Worm (Caenorhabditis elegans) whole organism, L1 larva: ENCODE results near the gene C01G12.7.

ENCODE experiments used
- dpl-1 ChIP-seq, 3 experiments: fragments of 150-350 bp in 2 of 3; sonication (generic microtip) in 1 of 3; optimal IDR thresholded peaks; 2 replicates each; lab custom pipeline; 2014 to 2017; ENCODE audit warnings: missing biosample characterization in 3 of 3, missing genetic modification characterization in 3 of 3, missing genetic modification reagents in 3 of 3
- dsc-1 ChIP-seq: sonication (generic microtip); optimal IDR thresholded peaks from 2 replicates; lab custom pipeline; 2016; ENCODE audit warnings: mild to moderate bottlenecking, missing genetic modification characterization, missing compliant biosample characterization
- egl-13 ChIP-seq: sonication (generic microtip); optimal IDR thresholded peaks from 2 replicates; lab custom pipeline; 2016; ENCODE audit warnings: missing genotype, missing genetic modification reagents, missing genetic modification characterization, missing compliant biosample characterization
- elt-2 ChIP-seq: sonication (generic microtip); optimal IDR thresholded peaks from 2 replicates; lab custom pipeline; 2016; ENCODE audit warnings: missing genetic modification characterization, mild to moderate bottlenecking, inconsistent platforms, missing compliant biosample characterization, missing genetic modification reagents
- irx-1 ChIP-seq: sonication (generic microtip); optimal IDR thresholded peaks from 2 replicates; lab custom pipeline; 2016; ENCODE audit warnings: missing genetic modification characterization, missing compliant biosample characterization
- lsy-2 ChIP-seq, 2 experiments: fragments of 150-350 bp; optimal IDR thresholded peaks; 2 replicates each; lab custom pipeline; 2014; ENCODE audit warnings: missing biosample characterization in 2 of 2, missing genetic modification characterization in 2 of 2

C01G12.7 gene

ce11 chrII:14550613-14551012, 41.1 kb downstream of the C01G12.7 start, which contains the start of gene nlp-41:
Gene nlp-41, plus strand, starts transcription at chrII:14550913.
- TF ChIP-seq irx-1 (tag; lab: Kevin White, UChicago): no peak
- TF ChIP-seq, all 84 proteins: peak for 0

- peak; percentile 28 for TF ChIP-seq egl-13 (tag; lab: Kevin White, UChicago)
- peak; percentile 81 for TF ChIP-seq dsc-1 (tag; lab: Kevin White, UChicago)
- TF ChIP-seq dpl-1 (GFP tag; optimal IDR thresholded peaks at IDR 0.05; lab: Kevin White, UChicago): no peak
Observed at ce11 chrII:14548691-14549090, 43.0 kb downstream of the C01G12.7 start, which contains the start of gene gcy-29. Gene gcy-29, minus strand, starts transcription at chrII:14548791.

- peak; percentile 12 for TF ChIP-seq elt-2 (tag; lab: Kevin White, UChicago)
- TF ChIP-seq lsy-2 (tag; optimal IDR thresholded peaks at IDR 0.05; lab: Kevin White, UChicago): no peak
Observed at ce11 chrII:14540551-14540950, 51.1 kb downstream of the C01G12.7 start.
